ENCODE assay signal across 4 fruit fly cellular contexts in genomic region chrX:9577338-9577644, dm6.
TF ChIP-seq lines count a peak whose summit lies in the region.

No protein-coding gene starts in this region.

- no peak for TF ChIP-seq CTCF in whole organism, embryonic (GFP tag; optimal IDR thresholded peaks at IDR 0.05; lab: Kevin White, UChicago)

TF ChIP-seq in whole organism, adult, 20 proteins besides CTCF, POLR2A, EP300 and RAD21:
- TF ChIP-seq CG5204 (GFP tag; optimal IDR thresholded peaks at IDR 0.05; lab: Kevin White, UChicago) (no peak), tj (GFP tag; optimal IDR thresholded peaks at IDR 0.05; lab: Kevin White, UChicago) (peak; percentile 13), kay (GFP tag; lab: Kevin White, UChicago; ENCODE audit: borderline replicate concordance) (no peak), cic (GFP tag; optimal IDR thresholded peaks at IDR 0.05; lab: Kevin White, UChicago) (peak; percentile 55), CG12768 (GFP tag; optimal IDR thresholded peaks at IDR 0.05; lab: Kevin White, UChicago) (peak; percentile 18)

TF ChIP-seq in whole organism, embryonic, 481 proteins besides CTCF, POLR2A, EP300 and RAD21:
- TF ChIP-seq CG10321 (GFP tag; IDR thresholded peaks at IDR 0.05; lab: Robert Waterston, UW) (no peak), nom (GFP tag; optimal IDR thresholded peaks at IDR 0.05; lab: Kevin White, UChicago) (peak; percentile 73)

TF ChIP-seq in whole organism, prepupa, 60 proteins besides CTCF, POLR2A, EP300 and RAD21:
- no peak for TF ChIP-seq Sox15 (GFP tag; optimal IDR thresholded peaks at IDR 0.05; lab: Kevin White, UChicago)
- TF ChIP-seq CG3032 (tag; optimal IDR thresholded peaks at IDR 0.05; lab: Kevin White, UChicago) = no peak
- TF ChIP-seq vri (GFP tag; optimal IDR thresholded peaks at IDR 0.05; lab: Kevin White, UChicago) = peak; percentile 24
- TF ChIP-seq CG11762 (GFP tag; optimal IDR thresholded peaks at IDR 0.05; lab: Kevin White, UChicago; ENCODE audit: insufficient read depth) = no peak
- no peak for TF ChIP-seq CG4318 (GFP tag; optimal IDR thresholded peaks at IDR 0.05; lab: Kevin White, UChicago)
- no peak for TF ChIP-seq Lpt (GFP tag; optimal IDR thresholded peaks at IDR 0.05; lab: Kevin White, UChicago)
- peak; percentile 17 for TF ChIP-seq CG6276 (GFP tag; optimal IDR thresholded peaks at IDR 0.05; lab: Kevin White, UChicago)
- peak; percentile 21 to 63 for TF ChIP-seq ss (GFP tag; optimal IDR thresholded peaks at IDR 0.05; lab: Kevin White, UChicago)
- no peak for TF ChIP-seq CG31627 (GFP tag; optimal IDR thresholded peaks at IDR 0.05; lab: Kevin White, UChicago)
- TF ChIP-seq net (GFP tag; optimal IDR thresholded peaks at IDR 0.05; lab: Kevin White, UChicago) = no peak
- peak; percentile 35 for TF ChIP-seq CG6808 (GFP tag; optimal IDR thresholded peaks at IDR 0.05; lab: Kevin White, UChicago)

TF ChIP-seq in whole organism, pupa, 21 proteins besides CTCF, POLR2A, EP300 and RAD21:
- no peak for TF ChIP-seq CG15710 (tag; optimal IDR thresholded peaks at IDR 0.05; lab: Kevin White, UChicago)
- peak; percentile 64 for TF ChIP-seq EcR (GFP tag; optimal IDR thresholded peaks at IDR 0.05; lab: Kevin White, UChicago)
